Fruit fly (Drosophila melanogaster) S2 (cell line): ENCODE results near the gene serp.

Experiments used
- CG8478 ChIP-seq: fragments of >200 bp; optimal IDR thresholded peaks from 2 replicates; lab custom pipeline; 2018
- CTCF ChIP-seq, 2 experiments: fragments of >200 bp; optimal IDR thresholded peaks; 2 replicates each; lab custom pipeline; 2018

dm6 chr3L:19655923-19656322 is 51.9 kb downstream of the serp start:
- TF ChIP-seq CG8478 (lab: Kevin White, UChicago) (no peak), CTCF (optimal IDR thresholded peaks at IDR 0.05; lab: Kevin White, UChicago) (no peak)
